Fruit fly (Drosophila melanogaster): Measurements from ENCODE around the gene grp.

grp gene

dm6 chr2L:16679817-16680683, at the start of gene grp, which contains the start of gene squ (continued):
- TF ChIP-seq z (GFP tag; IDR thresholded peaks at IDR 0.05) (no peak), B-H1 (GFP tag; IDR thresholded peaks at IDR 0.05) (no peak; the same call in 2 of the 3 replicates), CG2116 (GFP tag; optimal IDR thresholded peaks at IDR 0.05) (peak; percentile 71), CG31365 (tag; optimal IDR thresholded peaks at IDR 0.05) (no peak), CG14710 (tag; optimal IDR thresholded peaks at IDR 0.05) (peak; percentile 25), pnt (GFP tag; optimal IDR thresholded peaks at IDR 0.05) (no peak), CG18476 (GFP tag; optimal IDR thresholded peaks at IDR 0.05) (no peak), nerfin-1 (tag; optimal IDR thresholded peaks at IDR 0.05) (peak; percentile 62), slbo (GFP tag; IDR thresholded peaks at IDR 0.05) (no peak), stc (GFP tag; IDR thresholded peaks at IDR 0.05) (no peak; the same call in 1 of the 2 replicates), CG15514 (GFP tag; optimal IDR thresholded peaks at IDR 0.05) (peak; percentile 56), CG11560 (tag; IDR thresholded peaks at IDR 0.05) (no peak), Pdp1 (GFP tag; optimal IDR thresholded peaks at IDR 0.05) (no peak), knrl (GFP tag; IDR thresholded peaks at IDR 0.05; ENCODE audit: partially characterized antibody) (peak; percentile 92), kay (GFP tag; optimal IDR thresholded peaks at IDR 0.05) (peak; percentile 55), Lhr (GFP tag; optimal IDR thresholded peaks at IDR 0.05) (peak; percentile 22), Dref (GFP tag; IDR thresholded peaks at IDR 0.05) (peak; percentile 97), insv (GFP tag; optimal IDR thresholded peaks at IDR 0.05) (no peak), CG16815 (GFP tag; optimal IDR thresholded peaks at IDR 0.05) (no peak), CG7928 (GFP tag; optimal IDR thresholded peaks at IDR 0.05) (peak; percentile 92), Elba2 (GFP tag; optimal IDR thresholded peaks at IDR 0.05) (no peak), CG7987 (GFP tag; optimal IDR thresholded peaks at IDR 0.05) (no peak), Stat92E (GFP tag; optimal IDR thresholded peaks at IDR 0.05) (peak in 1 of 3 experiments; percentile 93), Ets97D (GFP tag; optimal IDR thresholded peaks at IDR 0.05) (peak; percentile 48), klu (GFP tag; IDR thresholded peaks at IDR 0.05) (no peak), CG15479 (GFP tag; optimal IDR thresholded peaks at IDR 0.05) (peak; percentile 84), Myb (GFP tag; optimal IDR thresholded peaks at IDR 0.05) (peak; percentile 96), scrt (GFP tag; optimal IDR thresholded peaks at IDR 0.05) (no peak), zen2 (GFP tag; IDR thresholded peaks at IDR 0.05; ENCODE audit: partially characterized antibody) (peak; percentile 89), CHES-1-like (GFP tag; optimal IDR thresholded peaks at IDR 0.05) (peak; percentile 31), CG17328 (GFP tag; IDR thresholded peaks at IDR 0.05) (no peak), CG9932 (GFP tag; IDR thresholded peaks at IDR 0.05) (peak; percentile 66), CG8388 (GFP tag; optimal IDR thresholded peaks at IDR 0.05) (no peak), Fer1 (GFP tag; optimal IDR thresholded peaks at IDR 0.05) (peak; percentile 7), CG16813 (GFP tag; IDR thresholded peaks at IDR 0.05; ENCODE audit: partially characterized antibody) (peak; percentile 97), Jarid2 (GFP tag; optimal IDR thresholded peaks at IDR 0.05) (peak; percentile 54), mld (GFP tag; IDR thresholded peaks at IDR 0.05; ENCODE audit: partially characterized antibody) (peak; percentile 97), CG31388 (GFP tag; optimal IDR thresholded peaks at IDR 0.05) (no peak), gfzf (GFP tag; optimal IDR thresholded peaks at IDR 0.05) (peak; percentile 83), cas (GFP tag; IDR thresholded peaks at IDR 0.05) (no peak), Ada2b (GFP tag; IDR thresholded peaks at IDR 0.05) (no peak), CG13296 (GFP tag; optimal IDR thresholded peaks at IDR 0.05) (no peak), CG14014 (GFP tag; IDR thresholded peaks at IDR 0.05) (no peak)
